Fruit fly (Drosophila melanogaster) S2 (cell line): ENCODE measurements around the gene Mocs2B.

Source experiments
- CG8478 ChIP-seq: fragments of >200 bp; optimal IDR thresholded peaks from 2 replicates; lab custom pipeline; 2018
- CTCF ChIP-seq, 2 experiments: fragments of >200 bp; optimal IDR thresholded peaks; 2 replicates each; lab custom pipeline; 2018

DNA sequence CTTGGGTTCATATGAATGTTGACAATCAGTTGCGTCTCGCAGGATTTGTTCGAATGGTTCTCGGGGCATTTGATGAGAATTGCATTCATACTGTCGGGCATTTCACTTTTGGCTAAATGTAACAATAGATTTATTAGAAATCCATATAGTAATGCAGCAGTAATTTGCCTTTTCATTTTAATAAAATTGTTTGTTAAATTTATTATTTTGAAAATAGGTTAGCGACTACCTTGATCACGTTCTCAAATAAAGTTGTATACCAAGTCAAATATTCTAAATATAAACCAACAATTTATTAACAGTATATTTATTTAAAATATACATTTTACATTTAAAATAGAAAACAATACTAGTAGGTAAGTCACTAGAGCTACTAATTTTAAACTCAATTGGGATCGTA is 18.2 kb downstream of the Mocs2B start, which contains the start of gene CG34027:
- TF ChIP-seq CTCF (optimal IDR thresholded peaks at IDR 0.05; lab: Kevin White, UChicago) (no peak), CG8478 (lab: Kevin White, UChicago) (no peak)
